Fruit fly (Drosophila melanogaster) whole organism, embryonic: ENCODE data around the gene mon2.
A peak's percentile ranks its signal among the peaks of the same experiment; 100 is the strongest.

Source experiments
- Aef1 ChIP-seq: fragments of 200-800 bp; sonication (Bioruptor generic); IDR thresholded peaks from 3 replicates; pipeline ENCODE4 v1.3.6; 2022; ENCODE audit warnings: missing biosample characterization, missing genetic modification characterization
- Awh ChIP-seq: fragments of 200-800 bp; sonication (Bioruptor generic); IDR thresholded peaks from 2 replicates; pipeline ENCODE4, ENCODE4 v1.3.6; 2022; ENCODE audit warnings: missing biosample characterization, missing genetic modification characterization
- CG10565 ChIP-seq: fragments of 200-800 bp; sonication (Bioruptor generic); optimal IDR thresholded peaks from 3 replicates; lab custom pipeline; 2016; ENCODE audit warnings: missing biosample characterization, mild to moderate bottlenecking, missing genetic modification characterization
- CG10979 ChIP-seq: fragments of 200-800 bp; sonication (Bioruptor generic); optimal IDR thresholded peaks from 2 replicates; lab custom pipeline; 2018; ENCODE audit warnings: missing biosample characterization, mild to moderate bottlenecking, missing genetic modification characterization, moderate library complexity
- CG11085 ChIP-seq: fragments of 200-800 bp; sonication (Bioruptor generic); IDR thresholded peaks from 2 replicates; pipeline ENCODE4 v1.3.6; 2022; ENCODE audit warnings: missing biosample characterization, missing genetic modification characterization
- CG11093 ChIP-seq: fragments of 200-800 bp; sonication (Bioruptor generic); IDR thresholded peaks from 3 replicates; pipeline ENCODE4 v1.3.6; 2022; ENCODE audit warnings: missing biosample characterization, missing genetic modification characterization
- CG11247 ChIP-seq: fragments of 200-800 bp; sonication (Bioruptor generic); IDR thresholded peaks from 2 replicates; pipeline ENCODE4 v1.3.6; 2022; ENCODE audit warnings: missing biosample characterization, missing genetic modification characterization
- CG11456 ChIP-seq: fragments of 200-800 bp; sonication (Bioruptor generic); IDR thresholded peaks from 3 replicates; pipeline ENCODE4 v1.3.6; 2022; ENCODE audit warnings: missing biosample characterization, missing genetic modification characterization
- CG12104 ChIP-seq: fragments of 200-800 bp; sonication (Bioruptor generic); optimal IDR thresholded peaks from 3 replicates; lab custom pipeline; 2016; ENCODE audit warnings: missing biosample characterization, missing genetic modification characterization
- CG1233 ChIP-seq: fragments of 200-800 bp; sonication (Bioruptor generic); optimal IDR thresholded peaks from 4 replicates; lab custom pipeline; 2018; ENCODE audit warnings: missing biosample characterization, mild to moderate bottlenecking, missing genetic modification characterization
- CG15601 ChIP-seq: fragments of 200-800 bp; sonication (Bioruptor generic); optimal IDR thresholded peaks from 3 replicates; lab custom pipeline; 2019; ENCODE audit warnings: missing biosample characterization, mild to moderate bottlenecking, missing genetic modification characterization, moderate library complexity
- CG15696 ChIP-seq: fragments of 200-800 bp; sonication (Bioruptor generic); optimal IDR thresholded peaks from 2 replicates; lab custom pipeline; 2019; ENCODE audit warnings: missing biosample characterization, mild to moderate bottlenecking, missing genetic modification characterization, moderate library complexity
- CG17359 ChIP-seq: fragments of 200-800 bp; sonication (Bioruptor generic); optimal IDR thresholded peaks from 3 replicates; lab custom pipeline; 2018; ENCODE audit warnings: missing biosample characterization, mild to moderate bottlenecking, missing genetic modification characterization, moderate library complexity
- CG1832 ChIP-seq: fragments of 200-800 bp; sonication (Bioruptor generic); optimal IDR thresholded peaks from 2 replicates; lab custom pipeline; 2017; ENCODE audit warnings: missing biosample characterization, mild to moderate bottlenecking, missing genetic modification characterization, inconsistent platforms
- CG2202 ChIP-seq: fragments of 200-800 bp; sonication (Bioruptor generic); optimal IDR thresholded peaks from 2 replicates; lab custom pipeline; 2018; ENCODE audit warnings: missing biosample characterization, mild to moderate bottlenecking, missing genetic modification characterization
- CG2712 ChIP-seq: fragments of 200-800 bp; optimal IDR thresholded peaks from 3 replicates; lab custom pipeline; 2019; ENCODE audit warnings: missing biosample characterization, mild to moderate bottlenecking, missing genetic modification characterization, moderate library complexity
- CG2875 ChIP-seq: fragments of 200-800 bp; sonication (Bioruptor generic); optimal IDR thresholded peaks from 2 replicates; lab custom pipeline; 2017; ENCODE audit warnings: missing biosample characterization, mild to moderate bottlenecking, missing genetic modification characterization, missing genetic modification reagents
- CG30431 ChIP-seq: fragments of 200-800 bp; sonication (Bioruptor generic); optimal IDR thresholded peaks from 2 replicates; lab custom pipeline; 2017; ENCODE audit warnings: missing biosample characterization, missing genetic modification characterization
- CG32772 ChIP-seq: fragments of 200-800 bp; sonication (Bioruptor generic); IDR thresholded peaks from 2 replicates; pipeline ENCODE4 v1.3.6; 2022; ENCODE audit warnings: missing biosample characterization, missing genetic modification characterization
- CG6765 ChIP-seq: fragments of 200-800 bp; sonication (Bioruptor generic); optimal IDR thresholded peaks from 3 replicates; lab custom pipeline; 2017; ENCODE audit warnings: missing biosample characterization, mild to moderate bottlenecking, missing genetic modification characterization
- CG7928 ChIP-seq: fragments of 200-800 bp; sonication (Bioruptor generic); optimal IDR thresholded peaks from 2 replicates; lab custom pipeline; 2017; ENCODE audit warnings: missing biosample characterization, mild to moderate bottlenecking, missing genetic modification characterization
- CG9609 ChIP-seq: fragments of 200-800 bp; sonication (Bioruptor generic); optimal IDR thresholded peaks from 3 replicates; lab custom pipeline; 2016; ENCODE audit warnings: missing biosample characterization, missing genetic modification characterization
- CG9876 ChIP-seq: fragments of 200-800 bp; sonication (Bioruptor generic); optimal IDR thresholded peaks from 2 replicates; lab custom pipeline; 2016; ENCODE audit warnings: missing biosample characterization, missing genetic modification characterization
- CG9932 ChIP-seq: fragments of 200-800 bp; sonication (Bioruptor generic); IDR thresholded peaks from 2 replicates; pipeline ENCODE4 v1.3.6; 2022; ENCODE audit warnings: missing biosample characterization, missing genetic modification characterization
- Dad ChIP-seq: fragments of 200-800 bp; sonication (Bioruptor generic); optimal IDR thresholded peaks from 3 replicates; lab custom pipeline; 2016; ENCODE audit warnings: missing biosample characterization, missing genetic modification characterization
- Eip74EF ChIP-seq, 2 experiments: fragments of 200-800 bp in 1 of 2; fragments of >200 bp in 1 of 2; sonication (Bioruptor generic) in 1 of 2; optimal IDR thresholded peaks; 2 replicates each; lab custom pipeline; 2017 to 2019; ENCODE audit warnings: missing biosample characterization in 2 of 2, missing genetic modification characterization in 2 of 2, mild to moderate bottlenecking in 1 of 2, moderate library complexity in 1 of 2
- Fer3 ChIP-seq: fragments of 200-800 bp; sonication (Bioruptor generic); optimal IDR thresholded peaks from 2 replicates; lab custom pipeline; 2018; ENCODE audit warnings: missing biosample characterization, mild to moderate bottlenecking, missing genetic modification characterization, moderate library complexity
- H15 ChIP-seq: fragments of 200-800 bp; sonication (Bioruptor generic); IDR thresholded peaks from 3 replicates; pipeline ENCODE4 v1.3.6; 2022; ENCODE audit warnings: missing biosample characterization, missing genetic modification characterization
- HLHmδ ChIP-seq: fragments of 200-800 bp; sonication (Bioruptor generic); optimal IDR thresholded peaks from 2 replicates; lab custom pipeline; 2018; ENCODE audit warnings: missing biosample characterization, mild to moderate bottlenecking, missing genetic modification characterization, moderate library complexity
- Hr39 ChIP-seq: fragments of >200 bp; optimal IDR thresholded peaks from 2 replicates; lab custom pipeline; 2017
- Mrtf ChIP-seq: fragments of 200-800 bp; sonication (Bioruptor generic); IDR thresholded peaks from 3 replicates; pipeline ENCODE4 v1.3.6; 2022; ENCODE audit warnings: missing biosample characterization, missing genetic modification characterization
- Neu2 ChIP-seq: fragments of 200-800 bp; sonication (Bioruptor generic); optimal IDR thresholded peaks from 3 replicates; lab custom pipeline; 2016; ENCODE audit warnings: missing biosample characterization, missing genetic modification characterization, borderline replicate concordance
- Nf-YC ChIP-seq: fragments of 200-800 bp; optimal IDR thresholded peaks from 3 replicates; lab custom pipeline; 2019; ENCODE audit warnings: missing biosample characterization, mild to moderate bottlenecking, missing genetic modification characterization, moderate library complexity
- Oaz ChIP-seq: fragments of 200-800 bp; sonication (Bioruptor generic); IDR thresholded peaks from 2 replicates; pipeline ENCODE4 v1.3.6; 2022; ENCODE audit warnings: missing biosample characterization, missing genetic modification characterization
- Opbp ChIP-seq: fragments of 200-800 bp; sonication (Bioruptor generic); IDR thresholded peaks from 3 replicates; pipeline ENCODE4 v1.3.6; 2022; ENCODE audit warnings: missing biosample characterization, missing genetic modification characterization; ENCODE audit not compliant: partially characterized antibody
- Six4 ChIP-seq: fragments of 200-800 bp; sonication (Bioruptor generic); optimal IDR thresholded peaks from 2 replicates; lab custom pipeline; 2016; ENCODE audit warnings: missing biosample characterization, missing genetic modification characterization
- bsh ChIP-seq, 2 experiments: fragments of 200-800 bp; sonication (Bioruptor generic); optimal IDR thresholded peaks; 2 replicates each; lab custom pipeline; 2017 to 2018; ENCODE audit warnings: mild to moderate bottlenecking in 2 of 2, missing biosample characterization in 2 of 2, missing genetic modification characterization in 2 of 2, moderate library complexity in 1 of 2
- dmrt99B ChIP-seq: fragments of 200-800 bp; sonication (Bioruptor generic); optimal IDR thresholded peaks from 2 replicates; lab custom pipeline; 2018; ENCODE audit warnings: missing biosample characterization, mild to moderate bottlenecking, missing genetic modification characterization, moderate library complexity
- eyg ChIP-seq: fragments of 200-800 bp; sonication (Bioruptor generic); optimal IDR thresholded peaks from 3 replicates; lab custom pipeline; 2016; ENCODE audit warnings: missing biosample characterization, missing genetic modification characterization
- lola ChIP-seq, 3 experiments: fragments of >200 bp in 2 of 3; fragments of 200-800 bp in 1 of 3; sonication (Bioruptor generic) in 1 of 3; optimal IDR thresholded peaks; 2 replicates each; lab custom pipeline; 2017 to 2019; ENCODE audit warnings: missing biosample characterization in 3 of 3, missing genetic modification characterization in 3 of 3, mild to moderate bottlenecking in 1 of 3, moderate library complexity in 1 of 3
- lov ChIP-seq, 2 experiments: fragments of 200-800 bp in 1 of 2; fragments of >200 bp in 1 of 2; sonication (Bioruptor generic) in 1 of 2; IDR thresholded peaks in 1 of 2; optimal IDR thresholded peaks in 1 of 2; 2 replicates in 1 of 2; 3 replicates in 1 of 2; pipeline versions ENCODE4 v1.3.6 to Lab custom; 2017 to 2022; ENCODE audit warnings: missing biosample characterization in 1 of 2, missing genetic modification characterization in 1 of 2
- nerfin-1 ChIP-seq: fragments of 200-800 bp; sonication (Bioruptor generic); optimal IDR thresholded peaks from 3 replicates; lab custom pipeline; 2019; ENCODE audit warnings: missing biosample characterization, mild to moderate bottlenecking, missing genetic modification characterization, moderate library complexity
- org-1 ChIP-seq: fragments of 200-800 bp; sonication (Bioruptor generic); optimal IDR thresholded peaks from 2 replicates; lab custom pipeline; 2017; ENCODE audit warnings: missing biosample characterization, missing genetic modification characterization
- phol ChIP-seq: fragments of 200-800 bp; sonication (Bioruptor generic); optimal IDR thresholded peaks from 3 replicates; lab custom pipeline; 2018; ENCODE audit warnings: missing biosample characterization, mild to moderate bottlenecking, missing genetic modification characterization, moderate library complexity
- ranshi ChIP-seq: fragments of 200-800 bp; sonication (Bioruptor generic); IDR thresholded peaks from 2 replicates; pipeline ENCODE4 v1.3.6; 2022; ENCODE audit warnings: missing biosample characterization, missing genetic modification characterization
- slou ChIP-seq: fragments of 200-800 bp; sonication (Bioruptor generic); optimal IDR thresholded peaks from 3 replicates; lab custom pipeline; 2016; ENCODE audit warnings: missing biosample characterization, missing genetic modification characterization
- stc ChIP-seq: fragments of 200-800 bp; sonication (Bioruptor generic); IDR thresholded peaks from 2 replicates; pipeline ENCODE4 v1.3.6; 2022; ENCODE audit warnings: missing biosample characterization, missing genetic modification characterization
- stwl ChIP-seq: fragments of 200-800 bp; sonication (Bioruptor generic); optimal IDR thresholded peaks from 3 replicates; lab custom pipeline; 2018; ENCODE audit warnings: missing biosample characterization, mild to moderate bottlenecking, missing genetic modification characterization, moderate library complexity
- tup ChIP-seq: fragments of 200-800 bp; sonication (Bioruptor generic); optimal IDR thresholded peaks from 2 replicates; lab custom pipeline; 2016; ENCODE audit warnings: missing biosample characterization, mild to moderate bottlenecking, missing genetic modification characterization, moderate library complexity
- wek ChIP-seq: fragments of 200-800 bp; sonication (Bioruptor generic); optimal IDR thresholded peaks from 3 replicates; lab custom pipeline; 2018; ENCODE audit warnings: missing biosample characterization, mild to moderate bottlenecking, missing genetic modification characterization, moderate library complexity

The mon2 gene

DNA sequence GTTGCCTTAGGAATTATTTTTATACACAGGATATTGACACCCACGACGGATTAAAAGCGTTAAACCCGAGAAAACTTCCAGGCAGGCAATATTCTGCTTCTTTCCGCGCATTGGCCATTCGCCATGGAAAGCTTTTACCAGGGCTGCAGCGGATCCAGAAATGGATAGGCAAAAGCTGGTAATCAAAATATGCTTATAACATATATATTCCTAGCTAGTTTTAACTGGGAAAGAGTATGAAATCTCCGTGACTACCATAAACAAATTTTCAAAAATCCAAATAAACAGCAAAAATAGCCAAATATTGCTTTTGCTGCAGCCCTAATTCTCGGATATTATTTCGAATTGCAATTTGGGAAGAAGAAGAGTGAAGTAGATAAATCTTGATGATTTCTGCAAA, 35.7 kb upstream of the mon2 start, which contains the start of the genes PAPLA1 and Rbsn-5 (continued):
- TF ChIP-seq CG11247 (peak; percentile 89), CG11093 (GFP tag; lab: Robert Waterston, UW) (peak; percentile 88), Six4 (GFP tag; lab: Kevin White, UChicago) (peak; percentile 94), stc (peak; percentile 85), HLHmδ (GFP tag; lab: Kevin White, UChicago) (no peak), CG2875 (GFP tag; lab: Kevin White, UChicago) (peak; percentile 80), lov (optimal IDR thresholded peaks at IDR 0.05; lab: Kevin White, UChicago) (no peak), lov (GFP tag; IDR thresholded peaks at IDR 0.05; lab: Robert Waterston, UW) (peak; percentile 87), CG10565 (GFP tag; lab: Kevin White, UChicago) (peak; percentile 74), dmrt99B (peak; percentile 91), CG17359 (tag; lab: Kevin White, UChicago) (peak; percentile 92), Hr39 (no peak), CG1832 (no peak), nerfin-1 (tag; lab: Kevin White, UChicago) (peak; percentile 90), CG9609 (GFP tag; lab: Kevin White, UChicago) (peak; percentile 96), CG15601 (tag; lab: Kevin White, UChicago) (peak; percentile 89), Awh (GFP tag; lab: Robert Waterston, UW) (peak; percentile 86), CG10979 (tag; lab: Kevin White, UChicago) (peak; percentile 92), Eip74EF (GFP tag; optimal IDR thresholded peaks at IDR 0.05; lab: Kevin White, UChicago) (peak in 1 of 2 experiments; percentile 85), org-1 (GFP tag; lab: Kevin White, UChicago) (peak; percentile 86), CG11085 (GFP tag; lab: Robert Waterston, UW) (peak; percentile 91), Oaz (peak; percentile 81), bsh (GFP tag; optimal IDR thresholded peaks at IDR 0.05; lab: Kevin White, UChicago) (peak; percentile 82 to 95), CG1233 (peak; percentile 91), CG2712 (tag; lab: Kevin White, UChicago) (peak; percentile 94), tup (GFP tag; lab: Kevin White, UChicago) (peak; percentile 86), ranshi (GFP tag; lab: Robert Waterston, UW) (peak; percentile 93), CG9932 (GFP tag; lab: Robert Waterston, UW) (peak; percentile 95), CG15696 (peak; percentile 86), CG12104 (GFP tag; lab: Kevin White, UChicago) (peak; percentile 90), lola (GFP tag; optimal IDR thresholded peaks at IDR 0.05; lab: Kevin White, UChicago) (peak in 1 of 3 experiments; percentile 87), Aef1 (peak; percentile 93), wek (GFP tag; lab: Kevin White, UChicago) (peak; percentile 66), CG6765 (GFP tag; lab: Kevin White, UChicago) (peak; percentile 89), H15 (GFP tag; lab: Robert Waterston, UW) (peak; percentile 92), CG11456 (peak; percentile 92), eyg (GFP tag; lab: Kevin White, UChicago) (peak; percentile 90), Nf-YC (tag; lab: Kevin White, UChicago) (peak; percentile 88), CG30431 (GFP tag; lab: Kevin White, UChicago) (peak; percentile 87), slou (peak; percentile 96), CG7928 (GFP tag; lab: Kevin White, UChicago) (peak; percentile 100), Dad (GFP tag; lab: Kevin White, UChicago) (peak; percentile 94), CG32772 (GFP tag; lab: Robert Waterston, UW) (peak; percentile 94), Mrtf (GFP tag; lab: Robert Waterston, UW) (peak; percentile 87), Neu2 (GFP tag; lab: Kevin White, UChicago) (peak; percentile 63), phol (tag; lab: Kevin White, UChicago) (peak; percentile 95), stwl (tag; lab: Kevin White, UChicago) (peak; percentile 65), Opbp (GFP tag; lab: Robert Waterston, UW) (no peak), CG9876 (GFP tag; lab: Kevin White, UChicago) (peak; percentile 93), Fer3 (tag; lab: Kevin White, UChicago) (peak; percentile 95), CG2202 (peak; percentile 79)
